Worm (Caenorhabditis elegans) whole organism, L3 larva: ENCODE data around the gene srx-21.

Source experiments
- aly-2 ChIP-seq: fragments of 150-350 bp; optimal IDR thresholded peaks from 2 replicates; lab custom pipeline; 2014; ENCODE audit warnings: missing biosample characterization, missing genetic modification characterization
- ama-1 ChIP-seq: fragments of 150-350 bp; optimal IDR thresholded peaks from 2 replicates; lab custom pipeline; 2018
- fkh-10 ChIP-seq: sonication (generic microtip); optimal IDR thresholded peaks from 2 replicates; lab custom pipeline; 2017; ENCODE audit warnings: missing biosample characterization, missing genetic modification reagents, missing genetic modification characterization
- jun-1 ChIP-seq: fragments of 150-350 bp; optimal IDR thresholded peaks from 2 replicates; lab custom pipeline; 2014; ENCODE audit warnings: missing biosample characterization, missing genetic modification reagents, missing genetic modification characterization
- lin-39 ChIP-seq: fragments of 150-350 bp; optimal IDR thresholded peaks from 2 replicates; lab custom pipeline; 2018; ENCODE audit warnings: missing biosample characterization, missing genetic modification reagents, missing genetic modification characterization
- nhr-76 ChIP-seq: fragments of 150-350 bp; sonication (generic microtip); optimal IDR thresholded peaks from 5 replicates; lab custom pipeline; 2014; ENCODE audit warnings: missing biosample characterization, missing genetic modification characterization
- pha-4 ChIP-seq: fragments of 150-350 bp; optimal IDR thresholded peaks from 2 replicates; lab custom pipeline; 2014; ENCODE audit warnings: missing biosample characterization, missing genetic modification reagents, missing genetic modification characterization
- tbx-2 ChIP-seq: sonication (generic microtip); optimal IDR thresholded peaks from 2 replicates; lab custom pipeline; 2016; ENCODE audit warnings: mild to moderate bottlenecking, missing genetic modification characterization, missing compliant biosample characterization
- zag-1 ChIP-seq: fragments of 150-350 bp; optimal IDR thresholded peaks from 2 replicates; lab custom pipeline; 2014; ENCODE audit warnings: missing biosample characterization, missing genetic modification characterization

ce11 chrV:689538-689937 lies 12.7 kb downstream of the srx-21 start:
- TF ChIP-seq jun-1 (tag; lab: Kevin White, UChicago): no peak
- TF ChIP-seq tbx-2 (tag; lab: Kevin White, UChicago): no peak
- no peak for TF ChIP-seq zag-1
- TF ChIP-seq lin-39 (tag; lab: Kevin White, UChicago): no peak
- no peak for TF ChIP-seq ama-1
- TF ChIP-seq nhr-76 (tag; lab: Kevin White, UChicago): no peak
- TF ChIP-seq fkh-10: no peak
- no peak for TF ChIP-seq aly-2 (tag; lab: Kevin White, UChicago)
- no peak for TF ChIP-seq pha-4 (tag; lab: Kevin White, UChicago)
